Worm (Caenorhabditis elegans) whole organism, young adult: Measurements from ENCODE around the gene enol-1.

Experiments used
- B0019.2 ChIP-seq: fragments of 200-800 bp; sonication (Bioruptor generic); conservative IDR thresholded peaks from 2 replicates; pipeline ENCODE4 v1.3.6; 2022; ENCODE audit warnings: missing genetic modification reagents, missing genetic modification characterization, missing compliant biosample characterization
- B0336.3 ChIP-seq: fragments of 200-800 bp; sonication (Bioruptor generic); IDR thresholded peaks from 2 replicates; pipeline ENCODE4 v1.3.6; 2022; ENCODE audit warnings: missing genetic modification characterization, missing compliant biosample characterization
- D2030.7 ChIP-seq: fragments of 200-800 bp; sonication (Bioruptor generic); IDR thresholded peaks from 2 replicates; pipeline ENCODE4 v1.3.6; 2022; ENCODE audit warnings: missing genetic modification reagents, missing genetic modification characterization, missing compliant biosample characterization
- F10E7.11 ChIP-seq: sonication (generic microtip); optimal IDR thresholded peaks from 2 replicates; lab custom pipeline; 2017; ENCODE audit warnings: mild to moderate bottlenecking, missing genetic modification characterization, moderate library complexity, missing compliant biosample characterization
- F22D6.2 ChIP-seq: sonication (generic microtip); optimal IDR thresholded peaks from 2 replicates; lab custom pipeline; 2016; ENCODE audit warnings: mild to moderate bottlenecking, missing genetic modification characterization, missing compliant biosample characterization
- Y56A3A.18 ChIP-seq: fragments of 200-800 bp; sonication (Bioruptor generic); IDR thresholded peaks from 2 replicates; pipeline ENCODE4 v1.3.6; 2022; ENCODE audit warnings: missing genetic modification reagents, missing genetic modification characterization, missing compliant biosample characterization
- Y67H2A.10 ChIP-seq: fragments of 200-800 bp; sonication (Bioruptor generic); conservative IDR thresholded peaks from 2 replicates; pipeline ENCODE4 v1.3.6; 2022; ENCODE audit warnings: missing genetic modification reagents, missing genetic modification characterization, missing compliant biosample characterization
- Y79H2A.3 ChIP-seq: fragments of 200-800 bp; sonication (Bioruptor generic); conservative IDR thresholded peaks from 2 replicates; pipeline ENCODE4 v1.3.6; 2022; ENCODE audit warnings: missing genetic modification reagents, missing genetic modification characterization, missing compliant biosample characterization
- Y95B8A.8 ChIP-seq: fragments of 200-800 bp; sonication (Bioruptor generic); IDR thresholded peaks from 2 replicates; pipeline ENCODE4 v1.3.6; 2022; ENCODE audit warnings: missing genetic modification reagents, missing genetic modification characterization, missing compliant biosample characterization
- ZK185.1 ChIP-seq: sonication (generic microtip); optimal IDR thresholded peaks from 2 replicates; lab custom pipeline; 2016; ENCODE audit warnings: mild to moderate bottlenecking, missing genetic modification characterization, missing compliant biosample characterization; ENCODE audit not compliant: poor library complexity, severe bottlenecking
- ama-1 ChIP-seq, 3 experiments: fragments of 150-350 bp in 1 of 3; sonication (generic microtip) in 2 of 3; optimal IDR thresholded peaks; 2 replicates each; lab custom pipeline; 2014 to 2018; ENCODE audit warnings: missing biosample characterization in 2 of 3, missing genetic modification characterization in 2 of 3, missing genetic modification reagents in 2 of 3
- aptf-2 ChIP-seq: fragments of 200-800 bp; sonication (Bioruptor generic); conservative IDR thresholded peaks from 2 replicates; pipeline ENCODE4 v1.3.6; 2022; ENCODE audit warnings: missing genetic modification reagents, missing genetic modification characterization, missing compliant biosample characterization
- aptf-3 ChIP-seq: fragments of 200-800 bp; sonication (Bioruptor generic); IDR thresholded peaks from 2 replicates; pipeline ENCODE4 v1.3.6; 2022; ENCODE audit warnings: missing genetic modification characterization, missing compliant biosample characterization
- athp-1 ChIP-seq: sonication (generic microtip); optimal IDR thresholded peaks from 2 replicates; lab custom pipeline; 2017; ENCODE audit warnings: mild to moderate bottlenecking, missing genetic modification characterization, missing compliant biosample characterization
- bed-2 ChIP-seq: fragments of 200-800 bp; sonication (Bioruptor generic); IDR thresholded peaks from 2 replicates; pipeline ENCODE4 v1.3.6; 2022; ENCODE audit warnings: missing genetic modification reagents, missing genetic modification characterization, missing compliant biosample characterization
- cebp-1 ChIP-seq, 2 experiments: fragments of 200-800 bp in 1 of 2; sonication (Bioruptor generic) in 1 of 2; sonication (generic microtip) in 1 of 2; IDR thresholded peaks in 1 of 2; optimal IDR thresholded peaks in 1 of 2; 2 replicates each; pipeline versions ENCODE4 v1.3.6 to Lab custom; 2017 to 2022; ENCODE audit warnings: missing compliant biosample characterization in 2 of 2, missing genetic modification characterization in 2 of 2, mild to moderate bottlenecking in 1 of 2, missing genetic modification reagents in 1 of 2, moderate library complexity in 1 of 2
- ceh-100 ChIP-seq: fragments of 200-800 bp; sonication (Bioruptor generic); IDR thresholded peaks from 2 replicates; pipeline ENCODE4 v1.3.6; 2022; ENCODE audit warnings: missing genetic modification reagents, missing genetic modification characterization, missing compliant biosample characterization
- ceh-27 ChIP-seq: fragments of 200-800 bp; sonication (Bioruptor generic); optimal IDR thresholded peaks from 2 replicates; lab custom pipeline; 2018; ENCODE audit warnings: mild to moderate bottlenecking, missing genetic modification characterization, moderate library complexity, missing compliant biosample characterization
- ceh-58 ChIP-seq: fragments of 200-800 bp; sonication (Bioruptor generic); IDR thresholded peaks from 2 replicates; pipeline ENCODE4 v1.3.6; 2022; ENCODE audit warnings: missing genetic modification characterization, missing compliant biosample characterization
- ceh-79 ChIP-seq: sonication (generic microtip); optimal IDR thresholded peaks from 2 replicates; lab custom pipeline; 2017; ENCODE audit warnings: mild to moderate bottlenecking, missing genetic modification characterization, missing compliant biosample characterization
- ceh-91 ChIP-seq: fragments of 200-800 bp; sonication (Bioruptor generic); IDR thresholded peaks from 2 replicates; pipeline ENCODE4 v1.3.6; 2022; ENCODE audit warnings: missing genetic modification reagents, missing genetic modification characterization, missing compliant biosample characterization
- chd-7 ChIP-seq: sonication (generic microtip); optimal IDR thresholded peaks from 2 replicates; lab custom pipeline; 2016; ENCODE audit warnings: mild to moderate bottlenecking, missing genetic modification characterization, moderate library complexity, missing compliant biosample characterization
- dox-1 ChIP-seq: fragments of 200-800 bp; sonication (Bioruptor generic); IDR thresholded peaks from 2 replicates; pipeline ENCODE4 v1.3.6; 2022; ENCODE audit warnings: missing genetic modification reagents, missing genetic modification characterization, missing compliant biosample characterization
- ekl-4 ChIP-seq: fragments of 200-800 bp; sonication (Bioruptor generic); IDR thresholded peaks from 2 replicates; pipeline ENCODE4 v1.3.6; 2022; ENCODE audit warnings: missing genetic modification reagents, missing genetic modification characterization, missing compliant biosample characterization
- gei-17 ChIP-seq: fragments of 200-800 bp; sonication (Bioruptor generic); optimal IDR thresholded peaks from 2 replicates; lab custom pipeline; 2018; ENCODE audit warnings: mild to moderate bottlenecking, missing genetic modification characterization, missing compliant biosample characterization
- hlh-26 ChIP-seq: fragments of 200-800 bp; sonication (Bioruptor generic); conservative IDR thresholded peaks from 2 replicates; pipeline ENCODE4 v1.3.6; 2022; ENCODE audit warnings: missing genetic modification reagents, missing genetic modification characterization, missing compliant biosample characterization
- hmg-20 ChIP-seq: fragments of 200-800 bp; sonication (Bioruptor generic); IDR thresholded peaks from 2 replicates; pipeline ENCODE4 v1.3.6; 2022; ENCODE audit warnings: missing genetic modification reagents, missing genetic modification characterization, missing compliant biosample characterization
- hrde-1 ChIP-seq: sonication (generic microtip); optimal IDR thresholded peaks from 2 replicates; lab custom pipeline; 2016; ENCODE audit warnings: missing genetic modification characterization, mild to moderate bottlenecking, missing compliant biosample characterization, moderate library complexity, missing genotype, missing genetic modification reagents, borderline replicate concordance
- hsf-1 ChIP-seq: fragments of 200-800 bp; sonication (Bioruptor generic); IDR thresholded peaks from 2 replicates; pipeline ENCODE4 v1.3.6; 2022; ENCODE audit warnings: missing genetic modification reagents, missing genetic modification characterization, missing compliant biosample characterization
- lin-26 ChIP-seq: fragments of 200-800 bp; sonication (Bioruptor generic); IDR thresholded peaks from 2 replicates; pipeline ENCODE4 v1.3.6; 2022; ENCODE audit warnings: missing genetic modification reagents, missing genetic modification characterization, missing compliant biosample characterization
- madf-10 ChIP-seq: sonication (generic microtip); optimal IDR thresholded peaks from 2 replicates; lab custom pipeline; 2016; ENCODE audit warnings: mild to moderate bottlenecking, missing genetic modification characterization, missing compliant biosample characterization
- madf-3 ChIP-seq: fragments of 200-800 bp; sonication (Bioruptor generic); IDR thresholded peaks from 2 replicates; pipeline ENCODE4 v1.3.6; 2022; ENCODE audit warnings: missing genetic modification reagents, missing genetic modification characterization, missing compliant biosample characterization
- mel-28 ChIP-seq: sonication (generic microtip); optimal IDR thresholded peaks from 2 replicates; lab custom pipeline; 2016; ENCODE audit warnings: borderline replicate concordance, mild to moderate bottlenecking, missing genetic modification characterization, missing compliant biosample characterization
- nfya-1 ChIP-seq: sonication (generic microtip); optimal IDR thresholded peaks from 2 replicates; lab custom pipeline; 2017; ENCODE audit warnings: antibody characterized with exemption, missing compliant biosample characterization, missing genetic modification characterization, borderline replicate concordance; ENCODE audit not compliant: insufficient read depth
- nfyb-1 ChIP-seq: fragments of 200-800 bp; sonication (Bioruptor generic); IDR thresholded peaks from 2 replicates; pipeline ENCODE4 v1.3.6; 2022; ENCODE audit warnings: missing genetic modification reagents, missing genetic modification characterization, missing compliant biosample characterization
- nhr-120 ChIP-seq: fragments of 200-800 bp; sonication (Bioruptor generic); IDR thresholded peaks from 2 replicates; pipeline ENCODE4 v1.3.6; 2022; ENCODE audit warnings: missing genetic modification characterization, missing compliant biosample characterization
- nhr-179 ChIP-seq: sonication (generic microtip); optimal IDR thresholded peaks from 2 replicates; lab custom pipeline; 2016; ENCODE audit warnings: mild to moderate bottlenecking, missing genetic modification characterization, missing compliant biosample characterization
- nhr-90 ChIP-seq: sonication (generic microtip); optimal IDR thresholded peaks from 2 replicates; lab custom pipeline; 2016; ENCODE audit warnings: missing genotype, mild to moderate bottlenecking, missing genetic modification characterization, missing compliant biosample characterization
- pbrm-1 ChIP-seq: fragments of 200-800 bp; sonication (Bioruptor generic); IDR thresholded peaks from 2 replicates; pipeline ENCODE4 v1.3.6; 2022; ENCODE audit warnings: missing genetic modification reagents, missing genetic modification characterization, missing compliant biosample characterization
- rcor-1 ChIP-seq: fragments of 200-800 bp; sonication (Bioruptor generic); IDR thresholded peaks from 2 replicates; pipeline ENCODE4 v1.3.6; 2022; ENCODE audit warnings: missing genetic modification reagents, missing genetic modification characterization, missing compliant biosample characterization
- snpc-1.3 ChIP-seq: sonication (generic microtip); optimal IDR thresholded peaks from 2 replicates; lab custom pipeline; 2017; ENCODE audit warnings: missing genetic modification characterization, mild to moderate bottlenecking, missing compliant biosample characterization, antibody characterized with exemption, moderate library complexity, missing genotype, missing genetic modification reagents; ENCODE audit not compliant: insufficient read depth
- snpc-3.4 ChIP-seq: sonication (generic microtip); optimal IDR thresholded peaks from 2 replicates; lab custom pipeline; 2017; ENCODE audit warnings: missing genetic modification characterization, mild to moderate bottlenecking, missing compliant biosample characterization, antibody characterized with exemption, moderate library complexity, missing genotype, missing genetic modification reagents
- tlf-1 ChIP-seq: fragments of 200-800 bp; sonication (Bioruptor generic); optimal IDR thresholded peaks from 2 replicates; lab custom pipeline; 2018; ENCODE audit warnings: mild to moderate bottlenecking, missing genetic modification characterization, missing compliant biosample characterization
- unc-130 ChIP-seq: sonication (generic microtip); optimal IDR thresholded peaks from 2 replicates; lab custom pipeline; 2016; ENCODE audit warnings: missing genetic modification reagents, missing genetic modification characterization, missing compliant biosample characterization
- xnd-1 ChIP-seq: sonication (generic microtip); optimal IDR thresholded peaks from 2 replicates; lab custom pipeline; 2016; ENCODE audit warnings: missing genotype, missing genetic modification reagents, missing genetic modification characterization, missing compliant biosample characterization
- zim-3 ChIP-seq: sonication (generic microtip); optimal IDR thresholded peaks from 2 replicates; lab custom pipeline; 2017; ENCODE audit warnings: mild to moderate bottlenecking, missing genetic modification characterization, moderate library complexity, missing compliant biosample characterization
- ztf-26 ChIP-seq: sonication (generic microtip); optimal IDR thresholded peaks from 2 replicates; lab custom pipeline; 2017; ENCODE audit warnings: missing genetic modification characterization, missing compliant biosample characterization
- ztf-28 ChIP-seq: fragments of 200-800 bp; sonication (Bioruptor generic); IDR thresholded peaks from 2 replicates; pipeline ENCODE4 v1.3.6; 2022; ENCODE audit warnings: missing genetic modification reagents, missing genetic modification characterization, missing compliant biosample characterization

Gene enol-1

DNA sequence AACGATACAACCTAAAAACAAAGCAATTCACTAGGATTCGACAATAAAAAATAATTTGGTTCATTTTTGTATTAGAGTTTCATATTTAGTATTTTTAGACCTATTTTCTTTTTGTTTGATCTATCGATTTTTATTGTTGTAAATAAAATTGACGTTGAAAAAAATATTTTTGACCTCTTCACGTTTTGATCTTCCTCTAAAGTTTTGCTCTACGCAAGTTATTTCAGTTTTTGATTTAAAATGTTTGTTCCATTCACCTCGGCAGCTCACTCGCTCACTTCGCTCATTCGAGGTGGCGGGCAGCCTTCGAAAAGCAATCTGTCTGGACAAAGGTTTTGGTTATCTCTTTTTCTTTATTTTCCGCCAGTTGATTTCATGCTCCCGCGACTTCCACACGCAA is at the start of gene enol-1:
enol-1 (plus strand) TSS at position 235 of the 400 bp plus-strand sequence.
- no peak for TF ChIP-seq ceh-100 (GFP tag; lab: Robert Waterston, UW)
- TF ChIP-seq nhr-90 (tag; lab: Kevin White, UChicago): no peak
- TF ChIP-seq unc-130 (GFP tag; lab: Kevin White, UChicago): peak; percentile 45
- no peak; the same call in 1 of the 2 replicates for TF ChIP-seq B0336.3 (GFP tag; lab: Robert Waterston, UW)
- TF ChIP-seq nfya-1 (tag; lab: Kevin White, UChicago): no peak
- TF ChIP-seq hlh-26 (GFP tag; lab: Robert Waterston, UW): no peak
- TF ChIP-seq D2030.7 (GFP tag; lab: Robert Waterston, UW): peak; percentile 65; the same call in 1 of the 2 replicates
- TF ChIP-seq madf-3 (GFP tag; lab: Robert Waterston, UW): no peak; the same call in 1 of the 2 replicates
- no peak for TF ChIP-seq aptf-3 (GFP tag; lab: Robert Waterston, UW)
- TF ChIP-seq Y56A3A.18 (GFP tag; lab: Robert Waterston, UW): no peak
- TF ChIP-seq hrde-1 (tag; lab: Kevin White, UChicago): no peak
- no peak for TF ChIP-seq ztf-26 (tag; lab: Kevin White, UChicago)
- TF ChIP-seq Y67H2A.10 (GFP tag; lab: Robert Waterston, UW): no peak
- peak; percentile 5 for TF ChIP-seq athp-1 (tag; lab: Kevin White, UChicago)
- no peak for TF ChIP-seq cebp-1 (GFP tag; IDR thresholded peaks at IDR 0.05; lab: Robert Waterston, UW)
- TF ChIP-seq cebp-1 (tag; optimal IDR thresholded peaks at IDR 0.05; lab: Kevin White, UChicago): peak; percentile 12
- TF ChIP-seq gei-17 (GFP tag; lab: Kevin White, UChicago): no peak
- TF ChIP-seq Y79H2A.3 (GFP tag; lab: Robert Waterston, UW): no peak
- no peak for TF ChIP-seq rcor-1 (GFP tag; lab: Robert Waterston, UW)
- TF ChIP-seq nhr-179 (tag; lab: Kevin White, UChicago): no peak
- no peak for TF ChIP-seq ceh-27
- TF ChIP-seq chd-7 (tag; lab: Kevin White, UChicago): no peak
- peak; percentile 10 for TF ChIP-seq tlf-1 (GFP tag; lab: Kevin White, UChicago)
- TF ChIP-seq zim-3: no peak
- TF ChIP-seq Y95B8A.8 (GFP tag; lab: Robert Waterston, UW): peak; percentile 80; the same call in 1 of the 2 replicates
- no peak for TF ChIP-seq ztf-28 (GFP tag; lab: Robert Waterston, UW)
- no peak for TF ChIP-seq snpc-1.3 (tag; lab: Kevin White, UChicago)
- no peak for TF ChIP-seq mel-28
- peak; percentile 70 for TF ChIP-seq ceh-91 (GFP tag; lab: Robert Waterston, UW)
- TF ChIP-seq aptf-2 (GFP tag; lab: Robert Waterston, UW): no peak
- peak; percentile 66 for TF ChIP-seq xnd-1 (tag; lab: Kevin White, UChicago)
- TF ChIP-seq F22D6.2 (tag; lab: Kevin White, UChicago): no peak
- no peak for TF ChIP-seq nhr-120 (GFP tag; lab: Robert Waterston, UW)
- TF ChIP-seq nfyb-1 (GFP tag; lab: Robert Waterston, UW): no peak
- no peak for TF ChIP-seq ama-1 (optimal IDR thresholded peaks at IDR 0.05; lab: Kevin White, UChicago)
- TF ChIP-seq ama-1 (GFP tag; optimal IDR thresholded peaks at IDR 0.05; lab: Kevin White, UChicago): no peak
- no peak for TF ChIP-seq dox-1 (GFP tag; lab: Robert Waterston, UW)
- TF ChIP-seq ceh-79 (tag; lab: Kevin White, UChicago): no peak
- TF ChIP-seq F10E7.11: no peak
- no peak for TF ChIP-seq ekl-4 (GFP tag; lab: Robert Waterston, UW)
- TF ChIP-seq snpc-3.4 (tag; lab: Kevin White, UChicago): peak; percentile 59
- no peak for TF ChIP-seq bed-2 (GFP tag; lab: Robert Waterston, UW)
- no peak for TF ChIP-seq hmg-20 (GFP tag; lab: Robert Waterston, UW)
- no peak for TF ChIP-seq B0019.2
- TF ChIP-seq hsf-1 (GFP tag; lab: Robert Waterston, UW): peak; percentile 63
- TF ChIP-seq pbrm-1 (GFP tag; lab: Robert Waterston, UW): 0 out of 2 replicates have a peak, but pooled peaks have one; percentile 19
- TF ChIP-seq lin-26: no peak
- TF ChIP-seq ZK185.1 (tag; lab: Kevin White, UChicago): no peak
- TF ChIP-seq madf-10 (tag; lab: Kevin White, UChicago): no peak
- TF ChIP-seq ceh-58 (GFP tag; lab: Robert Waterston, UW): no peak
